Worm (Caenorhabditis elegans): Measurements from ENCODE around the gene plpp-1.3.

plpp-1.3 gene

DNA sequence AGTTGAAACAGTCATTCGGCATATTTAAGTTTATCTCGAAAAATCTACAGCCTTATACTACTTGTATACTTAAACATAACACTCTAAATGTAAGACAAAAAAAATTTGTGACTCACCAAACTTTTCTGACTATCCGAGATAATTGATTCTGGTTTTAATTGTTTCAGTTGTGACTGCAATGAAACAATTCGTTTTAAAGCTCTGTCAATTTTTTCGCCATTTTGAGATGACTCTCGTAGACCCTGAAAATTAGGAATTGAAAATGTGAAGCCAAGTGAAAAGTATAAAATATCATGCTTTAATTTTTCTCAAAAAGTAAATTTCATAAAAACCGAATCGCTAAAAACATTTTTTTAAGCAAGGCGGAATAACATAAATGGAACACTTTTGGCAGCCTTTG is 9.2 kb downstream of the plpp-1.3 start:
- TF ChIP-seq nhr-76 (tag; optimal IDR thresholded peaks at IDR 0.05), result no peak
- no peak for TF ChIP-seq unc-86 (tag; optimal IDR thresholded peaks at IDR 0.05)
- TF ChIP-seq tlp-1 (tag; optimal IDR thresholded peaks at IDR 0.05), result no peak
- no peak for TF ChIP-seq efl-3 (GFP tag; optimal IDR thresholded peaks at IDR 0.05)
- TF ChIP-seq nhr-237 (tag; optimal IDR thresholded peaks at IDR 0.05), result no peak
- no peak for TF ChIP-seq mdl-1 (tag; optimal IDR thresholded peaks at IDR 0.05)
- no peak for TF ChIP-seq efl-1 (optimal IDR thresholded peaks at IDR 0.05)
- no peak for TF ChIP-seq efl-1 (GFP tag; optimal IDR thresholded peaks at IDR 0.05 in 1 of 2)
- no peak for TF ChIP-seq ceh-90 (tag; optimal IDR thresholded peaks at IDR 0.05)
- TF ChIP-seq Y116A8C.19 (tag; optimal IDR thresholded peaks at IDR 0.05; ENCODE audit: borderline replicate concordance), result no peak
- TF ChIP-seq zip-4 (GFP tag; optimal IDR thresholded peaks at IDR 0.05), result no peak
- TF ChIP-seq blmp-1 (tag; optimal IDR thresholded peaks at IDR 0.05), result no peak
- no peak for TF ChIP-seq C16A3.4 (tag; optimal IDR thresholded peaks at IDR 0.05)

DNA sequence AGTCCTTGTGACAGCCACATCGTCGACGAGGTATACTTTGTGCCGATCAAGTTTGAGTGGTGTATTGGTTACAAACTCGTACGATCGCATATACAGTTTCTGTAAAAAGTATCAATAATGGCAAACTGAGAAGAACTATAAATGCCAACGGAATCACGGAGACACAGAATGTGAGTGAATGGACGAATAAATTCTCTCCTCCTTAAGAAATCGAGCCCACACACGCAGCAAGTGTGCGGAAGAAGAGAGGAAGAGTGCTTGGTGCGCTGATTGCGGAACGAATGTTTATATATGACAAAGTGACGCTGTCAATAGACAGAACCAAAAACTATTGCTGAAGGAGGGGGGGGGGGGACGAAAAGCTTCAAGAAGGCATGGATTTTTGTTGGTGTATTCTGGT is 16.7 kb downstream of the plpp-1.3 start, which contains the start of gene rhgf-1:
Gene rhgf-1 (minus strand): TSS at position 101 of the 400 bp plus-strand sequence.
- no peak for TF ChIP-seq unc-62 (GFP tag; optimal IDR thresholded peaks at IDR 0.05)
- no peak for TF ChIP-seq unc-130 (tag; optimal IDR thresholded peaks at IDR 0.05)
- no peak for TF ChIP-seq nhr-11 (tag; optimal IDR thresholded peaks at IDR 0.05)
- TF ChIP-seq pqm-1 (tag; optimal IDR thresholded peaks at IDR 0.05), result no peak
- TF ChIP-seq lin-13 (GFP tag; optimal IDR thresholded peaks at IDR 0.05), result no peak
- TF ChIP-seq pag-3 (tag; optimal IDR thresholded peaks at IDR 0.05; ENCODE audit: borderline replicate concordance, insufficient read depth), result no peak
- TF ChIP-seq nhr-12 (tag; optimal IDR thresholded peaks at IDR 0.05), result no peak
- TF ChIP-seq isw-1 (GFP tag; IDR thresholded peaks at IDR 0.05), result no peak
- no peak for TF ChIP-seq sup-37 (GFP tag; optimal IDR thresholded peaks at IDR 0.05)
- TF ChIP-seq lin-15B (tag; optimal IDR thresholded peaks at IDR 0.05), result no peak
- no peak for TF ChIP-seq unc-86 (tag; optimal IDR thresholded peaks at IDR 0.05)
- TF ChIP-seq dsc-1 (tag; optimal IDR thresholded peaks at IDR 0.05), result no peak
- TF ChIP-seq lin-39 (tag; optimal IDR thresholded peaks at IDR 0.05), result no peak

DNA sequence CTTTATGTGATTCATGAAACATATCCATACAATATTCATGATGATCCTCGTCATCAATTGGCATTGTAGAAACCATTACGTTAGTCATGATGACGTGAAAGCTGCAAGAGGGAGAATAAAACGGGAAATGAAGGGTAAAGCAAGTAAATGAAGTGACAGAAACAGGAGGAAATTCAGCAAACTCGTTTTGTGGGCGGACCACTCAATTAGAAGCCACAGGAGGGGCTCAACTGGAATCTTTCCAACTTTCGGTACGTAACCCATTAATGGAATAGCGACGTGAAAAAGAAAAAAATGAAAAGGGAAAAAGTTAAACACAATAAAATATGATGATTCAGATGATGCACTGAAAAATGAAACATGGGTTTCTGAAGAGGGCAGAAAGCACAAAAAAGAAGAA is 21.9 kb downstream of the plpp-1.3 start, which contains the start of gene T01C1.4:
Gene T01C1.4 (minus strand): TSS at position 101 of the 400 bp plus-strand sequence.
- TF ChIP-seq efl-1 (optimal IDR thresholded peaks at IDR 0.05), result no peak
- TF ChIP-seq efl-1 (GFP tag; optimal IDR thresholded peaks at IDR 0.05 in 1 of 2), result peak in 1 of 2 experiments; percentile 42
- TF ChIP-seq nhr-12 (tag; optimal IDR thresholded peaks at IDR 0.05), result no peak
- no peak for TF ChIP-seq egl-13 (tag; optimal IDR thresholded peaks at IDR 0.05)
- TF ChIP-seq aly-2 (tag; optimal IDR thresholded peaks at IDR 0.05), result no peak
- peak; percentile 41 for TF ChIP-seq lin-14 (GFP tag; optimal IDR thresholded peaks at IDR 0.05)
- TF ChIP-seq pax-3 (tag; optimal IDR thresholded peaks at IDR 0.05), result no peak
- no peak for TF ChIP-seq jun-1 (tag; optimal IDR thresholded peaks at IDR 0.05)
- TF ChIP-seq unc-98 (GFP tag; IDR thresholded peaks at IDR 0.05), result no peak
- no peak for TF ChIP-seq nhr-85 (tag)

DNA sequence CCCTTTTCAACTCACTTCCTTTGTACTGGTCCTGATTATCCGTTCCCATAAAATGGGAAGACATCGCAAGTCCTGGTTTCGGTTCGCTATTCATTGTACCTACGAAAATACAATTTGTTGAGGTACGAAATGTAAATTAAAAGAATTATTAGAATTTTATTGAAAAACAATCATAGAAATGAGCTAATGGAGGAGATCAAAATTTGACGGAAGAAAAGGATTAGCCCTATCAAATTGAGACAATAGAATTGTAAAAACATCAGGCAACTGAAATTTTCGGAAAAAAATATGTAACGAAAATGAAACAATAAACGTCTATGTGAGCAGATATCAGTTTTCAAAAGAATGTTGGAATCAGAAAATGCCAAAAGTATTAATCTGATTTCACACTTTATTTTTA is 26.8 kb downstream of the plpp-1.3 start, which contains the start of gene mbr-1:
Gene mbr-1 (minus strand): TSS at position 101 of the 400 bp plus-strand sequence.
- TF ChIP-seq skn-1 (tag; optimal IDR thresholded peaks at IDR 0.05), result no peak

DNA sequence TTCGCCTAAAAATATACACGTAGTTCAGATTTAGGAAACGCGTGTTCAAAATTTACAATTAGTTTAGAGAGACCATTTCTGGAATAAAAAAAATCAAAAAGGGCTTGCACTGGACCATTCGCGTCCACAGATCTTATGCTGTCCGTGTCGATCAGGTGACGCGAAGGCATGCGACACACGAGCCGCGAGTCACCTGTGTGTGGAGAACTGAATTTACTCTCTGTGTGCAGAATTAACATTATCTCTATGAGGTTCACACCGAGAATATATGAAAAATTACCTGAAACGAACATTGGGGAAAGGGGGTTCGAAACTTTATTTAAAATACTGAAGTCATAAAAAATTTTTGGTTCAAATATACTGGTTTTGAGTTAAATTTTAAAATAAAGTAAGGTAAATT is 32.6 kb downstream of the plpp-1.3 start:
- no peak for TF ChIP-seq lin-39 (tag; optimal IDR thresholded peaks at IDR 0.05)
- no peak for TF ChIP-seq hlh-17 (GFP tag; optimal IDR thresholded peaks at IDR 0.05; ENCODE audit: borderline replicate concordance)
- no peak for TF ChIP-seq alr-1 (tag; optimal IDR thresholded peaks at IDR 0.05; ENCODE audit: borderline replicate concordance)
